4 fruit fly cellular contexts compared by ENCODE assay signal in genomic region chr2L:13550488-13551033, dm6.
A peak's percentile ranks its signal among the peaks of the same experiment; 100 is the strongest.
TF ChIP-seq lines count a peak whose summit lies in the region.

No protein-coding gene starts in this region.

- TF ChIP-seq CTCF in whole organism, embryonic (GFP tag; optimal IDR thresholded peaks at IDR 0.05; lab: Kevin White, UChicago), result no peak

TF ChIP-seq in whole organism, embryonic, 481 proteins besides CTCF, POLR2A, EP300 and RAD21 (continues in another document):
- TF ChIP-seq CG7963 (GFP tag; IDR thresholded peaks at IDR 0.05; lab: Robert Waterston, UW; ENCODE audit: partially characterized antibody) (no peak), dmrt99B (tag; optimal IDR thresholded peaks at IDR 0.05; lab: Kevin White, UChicago) (no peak), CG8924 (tag; optimal IDR thresholded peaks at IDR 0.05; lab: Kevin White, UChicago) (peak; percentile 25), crol (GFP tag; IDR thresholded peaks at IDR 0.05; lab: Robert Waterston, UW) (peak; percentile 29; the same call in 1 of the 2 replicates), ewg (GFP tag; optimal IDR thresholded peaks at IDR 0.05; lab: Kevin White, UChicago) (peak; percentile 86), hbn (GFP tag; IDR thresholded peaks at IDR 0.05; lab: Robert Waterston, UW; ENCODE audit: partially characterized antibody) (no peak), al (GFP tag; IDR thresholded peaks at IDR 0.05; lab: Robert Waterston, UW) (no peak), chinmo (GFP tag; IDR thresholded peaks at IDR 0.05; lab: Robert Waterston, UW; ENCODE audit: partially characterized antibody) (peak; percentile 75), Dll (GFP tag; IDR thresholded peaks at IDR 0.05; lab: Robert Waterston, UW; ENCODE audit: partially characterized antibody) (0 out of 4 replicates have a peak, but pooled peaks have one; percentile 15), Trl (optimal IDR thresholded peaks at IDR 0.05; lab: Kevin White, UChicago) (peak; percentile 93 to 96), Trl (GFP tag; optimal IDR thresholded peaks at IDR 0.05; lab: Kevin White, UChicago) (no peak), pros (GFP tag; optimal IDR thresholded peaks at IDR 0.05; lab: Kevin White, UChicago) (peak; percentile 35), Adf1 (GFP tag; IDR thresholded peaks at IDR 0.05; lab: Robert Waterston, UW) (no peak), nom (GFP tag; optimal IDR thresholded peaks at IDR 0.05; lab: Kevin White, UChicago) (peak; percentile 93), fd64A (GFP tag; optimal IDR thresholded peaks at IDR 0.05; lab: Kevin White, UChicago) (no peak), Drgx (GFP tag; IDR thresholded peaks at IDR 0.05; lab: Robert Waterston, UW) (peak; percentile 35; the same call in 1 of the 2 replicates), sens (GFP tag; lab: Kevin White, UChicago) (peak; percentile 11), CG11560 (tag; IDR thresholded peaks at IDR 0.05; lab: Robert Waterston, UW) (no peak), CG3838 (GFP tag; optimal IDR thresholded peaks at IDR 0.05; lab: Kevin White, UChicago) (peak; percentile 1), CG4360 (GFP tag; IDR thresholded peaks at IDR 0.05; lab: Robert Waterston, UW) (peak; percentile 85), yki (optimal IDR thresholded peaks at IDR 0.05; lab: Kevin White, UChicago) (peak; percentile 91), CG10462 (GFP tag; optimal IDR thresholded peaks at IDR 0.05; lab: Kevin White, UChicago) (no peak)

TF ChIP-seq in whole organism, prepupa, 60 proteins besides CTCF, POLR2A, EP300 and RAD21 (continues in another document):
- peak; percentile 74; the same call in 2 of the 3 replicates for TF ChIP-seq eg (GFP tag; IDR thresholded peaks at IDR 0.05; lab: Robert Waterston, UW)
- no peak for TF ChIP-seq CG11902 (GFP tag; optimal IDR thresholded peaks at IDR 0.05; lab: Kevin White, UChicago)
- TF ChIP-seq CG6163 (GFP tag; IDR thresholded peaks at IDR 0.05; lab: Robert Waterston, UW), result peak; percentile 24; the same call in 1 of the 3 replicates
- peak; percentile 12 for TF ChIP-seq Lpt (GFP tag; optimal IDR thresholded peaks at IDR 0.05; lab: Kevin White, UChicago)
- no peak for TF ChIP-seq CG7368 (GFP tag; optimal IDR thresholded peaks at IDR 0.05; lab: Kevin White, UChicago)
- no peak for TF ChIP-seq Sox14 (GFP tag; optimal IDR thresholded peaks at IDR 0.05; lab: Kevin White, UChicago)
- no peak for TF ChIP-seq Hr38 (GFP tag; optimal IDR thresholded peaks at IDR 0.05; lab: Kevin White, UChicago)
- peak; percentile 34 for TF ChIP-seq spab (GFP tag; optimal IDR thresholded peaks at IDR 0.05; lab: Kevin White, UChicago)
- peak; percentile 5 for TF ChIP-seq CG1621 (tag; optimal IDR thresholded peaks at IDR 0.05; lab: Kevin White, UChicago)
- peak; percentile 4 for TF ChIP-seq CG32006 (GFP tag; optimal IDR thresholded peaks at IDR 0.05; lab: Kevin White, UChicago)
- TF ChIP-seq salr (GFP tag; optimal IDR thresholded peaks at IDR 0.05; lab: Kevin White, UChicago), result peak in 1 of 2 experiments; percentile 6
- TF ChIP-seq Sox102F (GFP tag; optimal IDR thresholded peaks at IDR 0.05; lab: Kevin White, UChicago), result no peak
- TF ChIP-seq CG8119 (GFP tag; IDR thresholded peaks at IDR 0.05; lab: Robert Waterston, UW), result no peak
- no peak for TF ChIP-seq CG34406 (GFP tag; optimal IDR thresholded peaks at IDR 0.05; lab: Kevin White, UChicago)
- peak; percentile 17 for TF ChIP-seq CG3919 (GFP tag; optimal IDR thresholded peaks at IDR 0.05; lab: Kevin White, UChicago)
- TF ChIP-seq Gug (GFP tag; IDR thresholded peaks at IDR 0.05; lab: Robert Waterston, UW), result no peak
- peak; percentile 92 for TF ChIP-seq svp (GFP tag; lab: Kevin White, UChicago)
- peak; percentile 66 for TF ChIP-seq CG9139 (GFP tag; optimal IDR thresholded peaks at IDR 0.05; lab: Kevin White, UChicago)
- TF ChIP-seq CG6808 (GFP tag; optimal IDR thresholded peaks at IDR 0.05; lab: Kevin White, UChicago), result peak; percentile 67
- peak; percentile 29 for TF ChIP-seq dsx (GFP tag; optimal IDR thresholded peaks at IDR 0.05; lab: Kevin White, UChicago; ENCODE audit: poor library complexity, severe bottlenecking)
- no peak for TF ChIP-seq Ets96B (tag; optimal IDR thresholded peaks at IDR 0.05; lab: Kevin White, UChicago)
- TF ChIP-seq CG6276 (GFP tag; optimal IDR thresholded peaks at IDR 0.05; lab: Kevin White, UChicago), result peak; percentile 67
- TF ChIP-seq CG31627 (GFP tag; optimal IDR thresholded peaks at IDR 0.05; lab: Kevin White, UChicago), result no peak

TF ChIP-seq in whole organism, pupa, 21 proteins besides CTCF, POLR2A, EP300 and RAD21:
- TF ChIP-seq CG4496 (GFP tag; IDR thresholded peaks at IDR 0.05; lab: Robert Waterston, UW) (peak; percentile 71; the same call in 2 of the 3 replicates), Snoo (tag; optimal IDR thresholded peaks at IDR 0.05; lab: Kevin White, UChicago) (peak; percentile 10), Ets98B (GFP tag; IDR thresholded peaks at IDR 0.05; lab: Robert Waterston, UW) (peak; percentile 62; the same call in 1 of the 2 replicates), D1 (tag; optimal IDR thresholded peaks at IDR 0.05; lab: Kevin White, UChicago) (no peak), CG8159 (tag; optimal IDR thresholded peaks at IDR 0.05; lab: Kevin White, UChicago) (peak; percentile 17), CG13204 (GFP tag; optimal IDR thresholded peaks at IDR 0.05; lab: Kevin White, UChicago) (peak; percentile 67), CG9948 (tag; optimal IDR thresholded peaks at IDR 0.05; lab: Kevin White, UChicago) (no peak), CG10348 (GFP tag; IDR thresholded peaks at IDR 0.05; lab: Robert Waterston, UW) (no peak), Pif1B (GFP tag; optimal IDR thresholded peaks at IDR 0.05; lab: Kevin White, UChicago) (peak; percentile 3), CG15710 (tag; optimal IDR thresholded peaks at IDR 0.05; lab: Kevin White, UChicago) (no peak), rn (GFP tag; IDR thresholded peaks at IDR 0.05; lab: Robert Waterston, UW) (no peak), gl (tag; optimal IDR thresholded peaks at IDR 0.05; lab: Kevin White, UChicago) (peak; percentile 79), CG34367 (tag; optimal IDR thresholded peaks at IDR 0.05; lab: Kevin White, UChicago) (peak; percentile 30), CG14655 (GFP tag; optimal IDR thresholded peaks at IDR 0.05; lab: Kevin White, UChicago) (peak; percentile 54), CG8301 (tag; optimal IDR thresholded peaks at IDR 0.05; lab: Kevin White, UChicago) (peak; percentile 39)

TF ChIP-seq in whole organism, wandering third instar larva, 38 proteins besides CTCF, POLR2A, EP300 and RAD21:
- TF ChIP-seq ey (GFP tag; optimal IDR thresholded peaks at IDR 0.05; lab: Kevin White, UChicago), result no peak
- TF ChIP-seq lola (GFP tag; optimal IDR thresholded peaks at IDR 0.05; lab: Kevin White, UChicago), result no peak
- TF ChIP-seq Vsx2 (GFP tag; optimal IDR thresholded peaks at IDR 0.05; lab: Kevin White, UChicago; ENCODE audit: partially characterized antibody), result peak; percentile 60
- no peak for TF ChIP-seq CrebA (GFP tag; optimal IDR thresholded peaks at IDR 0.05; lab: Kevin White, UChicago; ENCODE audit: borderline replicate concordance)
- TF ChIP-seq rgr (GFP tag; optimal IDR thresholded peaks at IDR 0.05; lab: Kevin White, UChicago), result no peak
- TF ChIP-seq Dif (GFP tag; optimal IDR thresholded peaks at IDR 0.05; lab: Kevin White, UChicago; ENCODE audit: partially characterized antibody), result peak; percentile 87
- TF ChIP-seq OdsH (GFP tag; optimal IDR thresholded peaks at IDR 0.05; lab: Kevin White, UChicago), result no peak
- TF ChIP-seq Hnf4 (GFP tag; optimal IDR thresholded peaks at IDR 0.05; lab: Kevin White, UChicago), result peak; percentile 39
- peak; percentile 39 to 78 for TF ChIP-seq dl (GFP tag; optimal IDR thresholded peaks at IDR 0.05; lab: Kevin White, UChicago; ENCODE audit: insufficient read depth in 1 of 2, partially characterized antibody in 2 of 2)
- no peak for TF ChIP-seq Abd-B (GFP tag; optimal IDR thresholded peaks at IDR 0.05; lab: Kevin White, UChicago)
- TF ChIP-seq psq (GFP tag; optimal IDR thresholded peaks at IDR 0.05; lab: Kevin White, UChicago), result peak; percentile 69
- no peak for TF ChIP-seq tai (GFP tag; optimal IDR thresholded peaks at IDR 0.05; lab: Kevin White, UChicago)

Comparison
In these comparisons a context has a peak if more than half of its experiments do, and no peak if none do; other contexts are left out.
1. Of the 7 proteins assayed by ChIP-seq in both whole organism, embryonic and whole organism, prepupa: peak only in whole organism, embryonic: Hr39; only in whole organism, prepupa: Lpt; in both: none; in neither: 5.